Worm (Caenorhabditis elegans) whole organism, young adult: ENCODE measurements around the gene cdk-1.

Experiments
- B0261.1 ChIP-seq: sonication (generic microtip); optimal IDR thresholded peaks from 2 replicates; lab custom pipeline; 2016; ENCODE audit warnings: mild to moderate bottlenecking, missing genetic modification characterization, moderate library complexity, missing compliant biosample characterization
- egl-44 ChIP-seq: fragments of 200-800 bp; sonication (Bioruptor generic); IDR thresholded peaks from 2 replicates; pipeline ENCODE4 v1.3.6; 2022; ENCODE audit warnings: missing genetic modification reagents, missing genetic modification characterization, missing compliant biosample characterization
- him-1 ChIP-seq: sonication (generic microtip); optimal IDR thresholded peaks from 2 replicates; lab custom pipeline; 2016; ENCODE audit warnings: missing genotype, missing genetic modification reagents, missing genetic modification characterization, missing compliant biosample characterization
- pha-4 ChIP-seq: fragments of 150-350 bp; sonication (generic microtip); optimal IDR thresholded peaks from 2 replicates; lab custom pipeline; 2014; ENCODE audit warnings: missing biosample characterization, missing genetic modification reagents, missing genetic modification characterization

ce11 chrIII:9758848-9759247 lies 11.6 kb downstream of the cdk-1 start, which contains the start of gene rmd-1:
- TF ChIP-seq pha-4 (tag; lab: Kevin White, UChicago) (no peak), B0261.1 (no peak), egl-44 (GFP tag; lab: Robert Waterston, UW) (no peak), him-1 (tag; lab: Kevin White, UChicago) (no peak)
